Worm (Caenorhabditis elegans): Measurements from ENCODE around the gene act-4.

Gene act-4

DNA sequence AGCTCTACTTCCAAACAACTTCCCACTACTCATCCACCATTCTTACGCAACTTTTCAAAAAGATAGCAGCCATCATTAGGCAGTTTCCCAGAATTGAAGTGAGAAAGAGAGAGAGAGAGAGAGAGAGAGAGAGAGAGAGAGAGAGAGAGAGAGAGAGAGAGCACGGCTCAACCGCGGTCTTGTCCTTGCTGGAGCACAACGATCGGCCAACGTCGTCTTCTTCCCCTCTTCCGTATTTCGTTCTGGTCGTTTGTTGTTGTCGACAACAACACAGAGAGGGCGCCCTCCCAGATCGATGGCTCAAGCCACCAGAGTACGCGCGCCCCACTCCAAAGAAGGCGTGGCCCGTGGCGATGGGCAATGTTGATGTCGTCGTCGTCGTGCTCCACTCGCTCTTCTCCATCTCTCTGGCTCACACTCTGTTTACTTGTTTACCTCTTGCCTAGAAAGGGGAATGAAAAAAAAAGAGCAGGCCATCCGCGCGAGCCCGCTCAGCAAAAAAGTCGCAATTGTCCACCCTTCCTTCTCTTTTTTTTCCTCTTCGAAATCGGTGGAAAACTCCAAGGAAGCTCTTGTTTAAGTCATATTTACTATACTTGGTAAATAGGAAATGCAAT, 21.7 kb downstream of the act-4 start:
- TF ChIP-seq him-1 (tag; optimal IDR thresholded peaks at IDR 0.05) (peak; percentile 74), W03F9.2 (tag; optimal IDR thresholded peaks at IDR 0.05) (no peak), dao-5 (tag; optimal IDR thresholded peaks at IDR 0.05) (no peak)

DNA sequence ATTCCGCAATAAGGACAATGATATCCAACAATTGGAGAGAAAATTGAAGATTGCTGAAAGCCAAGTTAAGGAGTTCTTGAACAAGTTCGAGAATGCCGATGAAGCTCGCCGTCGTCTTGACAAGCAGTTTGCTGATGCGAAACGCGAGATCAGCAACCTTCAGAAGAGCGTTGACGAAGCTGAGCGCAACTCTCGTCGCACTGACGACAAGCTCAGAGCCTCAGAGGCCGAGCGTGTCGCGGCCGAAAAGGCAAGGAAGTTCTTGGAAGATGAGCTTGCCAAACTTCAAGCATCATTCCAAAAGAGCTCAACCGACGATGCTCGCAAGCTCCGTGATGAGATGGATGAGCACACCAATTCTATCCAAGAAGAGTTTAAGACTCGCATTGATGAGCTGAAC, 25.9 kb downstream of the act-4 start:
- TF ChIP-seq him-1 (tag; optimal IDR thresholded peaks at IDR 0.05) (no peak), W03F9.2 (tag; optimal IDR thresholded peaks at IDR 0.05) (no peak), dao-5 (tag; optimal IDR thresholded peaks at IDR 0.05) (no peak)

DNA sequence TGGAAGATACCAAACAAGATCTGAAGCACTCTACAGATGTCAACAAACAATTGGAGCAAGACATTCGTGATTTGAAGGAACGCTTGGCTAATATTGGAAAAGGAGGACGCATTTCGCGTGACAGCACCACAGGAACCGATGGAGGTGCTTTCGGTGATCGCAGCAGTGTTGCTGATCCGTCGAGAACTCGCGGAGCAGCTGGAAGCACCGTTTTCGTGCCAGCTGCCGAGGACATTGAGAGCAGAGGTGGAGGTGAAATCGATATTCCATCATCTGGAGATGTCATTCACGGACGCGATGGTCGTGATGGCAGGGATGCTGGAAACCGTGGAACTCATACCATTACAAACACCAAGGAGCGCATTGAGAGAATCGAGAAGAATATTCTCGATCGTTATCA, 27.2 kb downstream of the act-4 start:
- TF ChIP-seq him-1 (tag; optimal IDR thresholded peaks at IDR 0.05) (no peak), dao-5 (tag; optimal IDR thresholded peaks at IDR 0.05) (no peak), W03F9.2 (tag; optimal IDR thresholded peaks at IDR 0.05) (no peak)

DNA sequence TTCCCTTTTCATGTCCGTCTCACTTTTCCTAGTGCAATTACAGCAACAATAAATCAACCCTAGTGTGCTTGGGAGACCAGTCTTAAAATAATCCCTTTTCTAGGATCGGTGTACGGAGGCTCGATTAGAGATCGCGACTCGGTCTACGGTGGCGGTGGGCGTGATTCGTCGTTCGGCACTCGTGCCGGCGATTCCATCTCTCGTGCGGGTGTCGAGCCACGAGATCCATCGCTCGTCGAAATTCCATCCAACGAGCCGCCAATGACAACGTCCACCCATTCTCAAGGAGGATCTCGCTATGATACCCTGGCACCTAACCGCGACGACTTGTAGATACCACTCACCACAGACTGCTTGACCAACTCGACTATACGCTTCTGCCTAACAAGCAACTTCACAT, 32.1 kb downstream of the act-4 start:
- TF ChIP-seq W03F9.2 (tag; optimal IDR thresholded peaks at IDR 0.05): no peak
- TF ChIP-seq dao-5 (tag; optimal IDR thresholded peaks at IDR 0.05): no peak
- TF ChIP-seq him-1 (tag; optimal IDR thresholded peaks at IDR 0.05): no peak

DNA sequence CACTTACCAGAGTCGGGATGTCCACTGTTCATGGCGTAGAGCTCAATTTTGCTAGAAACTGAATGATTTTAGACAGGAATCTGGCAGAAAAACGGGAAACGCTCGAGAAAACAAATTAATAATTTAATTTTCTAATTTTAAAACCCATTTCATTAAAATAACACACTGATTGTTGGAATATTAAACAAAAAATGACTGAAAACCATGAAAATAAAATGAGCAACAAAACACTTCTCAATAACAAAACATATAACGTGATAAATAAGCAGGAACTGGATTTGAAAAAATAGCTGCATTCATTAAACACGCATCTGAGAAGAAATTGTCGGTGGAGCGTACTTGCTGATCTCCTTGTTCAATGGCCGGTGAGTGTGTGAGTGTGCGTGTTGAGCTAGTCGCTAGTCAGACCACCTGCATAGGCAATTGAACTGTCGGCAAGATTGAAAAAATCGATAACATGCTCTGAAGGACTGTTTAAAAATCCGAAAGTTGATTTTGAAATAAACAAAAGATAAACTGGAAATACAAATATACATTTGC, 37.2 kb downstream of the act-4 start, which contains the start of gene ZC8.6:
ZC8.6 (minus strand) TSS at position 51 of the 540 bp plus-strand sequence.
- TF ChIP-seq W03F9.2 (tag; optimal IDR thresholded peaks at IDR 0.05) (no peak), him-1 (tag; optimal IDR thresholded peaks at IDR 0.05) (no peak), dao-5 (tag; optimal IDR thresholded peaks at IDR 0.05) (no peak)

DNA sequence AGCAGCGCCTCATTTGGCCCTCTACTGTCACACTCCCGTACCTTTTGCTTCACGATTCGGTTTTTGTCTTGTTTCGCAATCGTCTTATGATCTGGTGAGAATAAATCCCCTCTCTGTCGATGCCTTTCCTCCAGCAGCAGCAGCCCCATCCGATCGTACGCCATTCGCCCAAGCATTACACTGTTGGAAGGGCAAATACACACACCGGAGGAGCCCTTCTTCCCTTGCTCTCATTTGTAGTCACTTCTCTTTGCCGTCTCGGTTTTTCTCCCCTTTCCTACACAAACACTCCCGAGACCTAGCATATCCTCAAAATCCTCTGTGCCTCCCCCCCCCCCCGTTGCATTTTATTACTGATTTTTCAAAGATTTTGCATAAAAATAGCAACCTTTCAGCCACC, 38.5 kb downstream of the act-4 start, which contains the start of gene set-30:
set-30 (plus strand) TSS at position 396 of the 400 bp plus-strand sequence.
- TF ChIP-seq him-1 (tag; optimal IDR thresholded peaks at IDR 0.05) (no peak), dao-5 (tag; optimal IDR thresholded peaks at IDR 0.05) (no peak), W03F9.2 (tag; optimal IDR thresholded peaks at IDR 0.05) (no peak)

DNA sequence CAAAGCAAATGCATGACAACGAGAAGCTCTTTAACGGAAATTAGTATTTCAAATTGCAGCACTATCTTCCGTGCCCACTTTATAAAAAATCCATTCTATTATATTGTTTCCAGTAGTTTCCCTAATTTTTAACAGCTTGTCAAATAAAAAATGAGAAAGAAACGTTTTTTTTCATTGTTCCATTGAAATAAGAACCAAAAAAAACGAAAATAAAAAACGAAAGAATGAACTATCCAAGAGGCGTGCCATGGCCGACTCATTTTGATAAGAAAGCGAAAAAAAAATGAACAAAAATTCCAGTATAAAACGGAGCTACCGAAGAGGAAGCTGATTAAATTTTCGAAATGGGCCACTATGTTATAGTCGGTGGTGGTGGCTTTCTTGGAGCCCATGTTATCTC, 44.5 kb downstream of the act-4 start, which contains the start of gene hsd-2:
hsd-2 (plus strand) TSS at position 301 of the 400 bp plus-strand sequence.
- TF ChIP-seq dao-5 (tag; optimal IDR thresholded peaks at IDR 0.05): no peak
- TF ChIP-seq W03F9.2 (tag; optimal IDR thresholded peaks at IDR 0.05): no peak

DNA sequence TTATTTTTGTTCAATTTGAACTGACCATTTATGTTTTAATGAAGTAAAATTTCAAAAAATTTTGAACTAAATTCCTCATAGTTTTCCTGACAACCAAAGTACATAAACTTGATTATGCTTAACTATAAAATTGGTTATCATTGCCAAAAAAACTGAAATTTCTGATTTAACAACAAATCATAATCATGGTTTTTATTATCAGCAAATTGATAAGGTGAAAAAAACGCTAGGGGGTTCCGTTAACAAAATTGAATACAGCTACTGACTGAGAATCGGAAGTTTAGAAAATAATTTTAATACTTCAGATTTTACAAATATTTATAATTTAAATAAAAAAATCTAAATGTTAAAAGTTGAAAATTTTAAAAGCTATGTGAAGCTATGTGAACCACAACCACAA, 46.6 kb downstream of the act-4 start:
- TF ChIP-seq W03F9.2 (tag; optimal IDR thresholded peaks at IDR 0.05): no peak

DNA sequence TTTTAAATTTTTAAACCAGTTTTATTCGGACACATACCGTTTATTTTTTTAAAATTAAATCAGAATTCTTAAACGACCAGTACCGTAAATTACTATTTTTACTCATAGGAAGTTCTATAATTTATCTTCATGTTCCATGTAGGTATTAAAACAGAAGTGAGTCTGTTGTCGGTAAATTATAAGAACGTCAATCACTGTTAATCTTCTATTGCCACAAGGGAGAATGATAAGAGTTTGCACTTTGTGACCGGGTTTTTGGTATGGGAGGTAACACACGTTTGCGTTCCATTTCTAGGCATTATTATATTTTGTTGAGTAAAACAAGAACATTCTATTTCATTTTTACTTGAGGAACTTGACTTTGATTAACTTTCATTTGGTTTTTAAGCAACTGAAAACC, 48.6 kb downstream of the act-4 start, which contains the start of gene hsd-3:
hsd-3 (plus strand) TSS at position 301 of the 400 bp plus-strand sequence.
- no peak for TF ChIP-seq W03F9.2 (tag; optimal IDR thresholded peaks at IDR 0.05)
- no peak for TF ChIP-seq dao-5 (tag; optimal IDR thresholded peaks at IDR 0.05)
- no peak for TF ChIP-seq him-1 (tag; optimal IDR thresholded peaks at IDR 0.05)

DNA sequence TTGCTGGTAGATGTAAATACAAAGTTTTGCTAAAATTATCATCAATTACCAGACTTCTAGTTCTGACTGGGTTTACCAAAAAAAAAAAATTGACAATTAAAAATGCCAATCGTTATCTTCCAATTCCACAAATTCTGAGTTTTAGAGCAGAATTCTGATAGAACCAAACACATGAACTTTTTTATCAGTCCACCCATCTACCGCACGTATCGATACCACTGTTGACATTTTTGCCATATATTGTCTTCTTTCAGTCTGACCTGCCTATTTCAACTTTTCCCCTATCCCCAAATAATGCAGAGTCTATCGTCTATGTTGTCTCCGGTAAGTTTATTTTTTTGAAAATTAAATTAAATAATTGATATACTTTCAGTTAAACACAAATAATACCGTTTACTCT, 53.4 kb downstream of the act-4 start, which contains the start of gene ZC449.7:
ZC449.7 (plus strand) TSS at position 249 of the 400 bp plus-strand sequence.
- no peak for TF ChIP-seq W03F9.2 (tag; optimal IDR thresholded peaks at IDR 0.05)
- TF ChIP-seq dao-5 (tag; optimal IDR thresholded peaks at IDR 0.05): no peak
- TF ChIP-seq him-1 (tag; optimal IDR thresholded peaks at IDR 0.05): no peak
